Fruit fly (Drosophila melanogaster) whole organism, wandering third instar larva: Measurements from ENCODE around the gene CG4502.

Experiments
- Abd-B ChIP-seq: fragments of >200 bp; optimal IDR thresholded peaks from 2 replicates; lab custom pipeline; 2017; ENCODE audit warnings: missing biosample characterization, missing genetic modification characterization
- CG32264 ChIP-seq: fragments of 200-800 bp; sonication (Bioruptor generic); optimal IDR thresholded peaks from 2 replicates; lab custom pipeline; 2016; ENCODE audit warnings: missing biosample characterization, missing genetic modification characterization
- CG9705 ChIP-seq: fragments of 200-800 bp; sonication (Bioruptor generic); optimal IDR thresholded peaks from 2 replicates; lab custom pipeline; 2018; ENCODE audit warnings: missing biosample characterization, mild to moderate bottlenecking, missing genetic modification characterization
- CrebA ChIP-seq: fragments of 200-800 bp; sonication (Bioruptor generic); optimal IDR thresholded peaks from 2 replicates; lab custom pipeline; 2016; ENCODE audit warnings: missing biosample characterization, mild to moderate bottlenecking, missing genetic modification characterization, borderline replicate concordance
- Dfd ChIP-seq: fragments of >200 bp; optimal IDR thresholded peaks from 2 replicates; lab custom pipeline; 2017; ENCODE audit warnings: missing biosample characterization, missing genetic modification characterization
- Dif ChIP-seq: fragments of 200-275, 200-300 bp; sonication (Bioruptor generic); optimal IDR thresholded peaks from 2 replicates; lab custom pipeline; 2018; ENCODE audit warnings: missing biosample characterization, missing genetic modification characterization; ENCODE audit not compliant: partially characterized antibody
- GATAd ChIP-seq: sonication (Bioruptor generic); optimal IDR thresholded peaks from 2 replicates; lab custom pipeline; 2016; ENCODE audit warnings: missing biosample characterization, missing genetic modification characterization
- HLH106 ChIP-seq: fragments of 200-800 bp; optimal IDR thresholded peaks from 3 replicates; lab custom pipeline; 2019; ENCODE audit warnings: missing biosample characterization, mild to moderate bottlenecking, missing genetic modification characterization, moderate library complexity
- Hnf4 ChIP-seq: fragments of 200-800 bp; sonication (Bioruptor generic); optimal IDR thresholded peaks from 2 replicates; lab custom pipeline; 2016; ENCODE audit warnings: missing biosample characterization, mild to moderate bottlenecking, missing genetic modification characterization
- Hr78 ChIP-seq: fragments of >200 bp; optimal IDR thresholded peaks from 2 replicates; lab custom pipeline; 2017; ENCODE audit warnings: missing biosample characterization, missing genetic modification characterization
- Hr83 ChIP-seq: fragments of 200-300 bp; sonication (Bioruptor generic); optimal IDR thresholded peaks from 2 replicates; lab custom pipeline; 2016; ENCODE audit warnings: missing biosample characterization, mild to moderate bottlenecking, missing genetic modification characterization, moderate library complexity; ENCODE audit not compliant: poor library complexity, severe bottlenecking
- Jra ChIP-seq: sonication (Bioruptor generic); optimal IDR thresholded peaks from 2 replicates; lab custom pipeline; 2016; ENCODE audit warnings: missing biosample characterization, missing genetic modification characterization
- Mio ChIP-seq: sonication (Bioruptor generic); optimal IDR thresholded peaks from 2 replicates; lab custom pipeline; 2016; ENCODE audit warnings: missing biosample characterization, missing genetic modification characterization
- Myc ChIP-seq: fragments of >200 bp; optimal IDR thresholded peaks from 2 replicates; lab custom pipeline; 2017
- N ChIP-seq: fragments of >200 bp; optimal IDR thresholded peaks from 2 replicates; lab custom pipeline; 2018; ENCODE audit warnings: missing biosample characterization, missing external identifiers, missing genetic modification characterization
- OdsH ChIP-seq: fragments of 200-800 bp; sonication (Bioruptor generic); optimal IDR thresholded peaks from 2 replicates; lab custom pipeline; 2016; ENCODE audit warnings: missing biosample characterization, mild to moderate bottlenecking, missing genetic modification characterization
- Rel ChIP-seq, 2 experiments: fragments of 200-800 bp; sonication (Bioruptor generic) in 1 of 2; optimal IDR thresholded peaks; 2 replicates in 1 of 2; 3 replicates in 1 of 2; lab custom pipeline; 2016 to 2019; ENCODE audit warnings: mild to moderate bottlenecking in 2 of 2, missing biosample characterization in 2 of 2, missing genetic modification characterization in 2 of 2, moderate library complexity in 1 of 2
- Sp1 ChIP-seq: fragments of 200-800 bp; sonication (Bioruptor generic); optimal IDR thresholded peaks from 3 replicates; lab custom pipeline; 2019; ENCODE audit warnings: missing biosample characterization, mild to moderate bottlenecking, missing genetic modification characterization, moderate library complexity
- Vsx2 ChIP-seq: fragments of 200-300, 225-300 bp; sonication (Bioruptor generic); optimal IDR thresholded peaks from 2 replicates; lab custom pipeline; 2018; ENCODE audit warnings: missing biosample characterization, missing genetic modification characterization; ENCODE audit not compliant: partially characterized antibody
- br ChIP-seq: fragments of 200-800 bp; sonication (Bioruptor generic); optimal IDR thresholded peaks from 2 replicates; lab custom pipeline; 2016; ENCODE audit warnings: missing biosample characterization, missing genetic modification characterization
- brk ChIP-seq: fragments of 200-800 bp; sonication (Bioruptor generic); optimal IDR thresholded peaks from 2 replicates; lab custom pipeline; 2016; ENCODE audit warnings: missing biosample characterization, mild to moderate bottlenecking, missing genetic modification characterization
- dl ChIP-seq, 2 experiments: fragments of 175-275, 200-275 bp in 1 of 2; fragments of 200-275 bp in 1 of 2; sonication (Bioruptor generic); optimal IDR thresholded peaks; lab custom pipeline; 2018; ENCODE audit warnings: mild to moderate bottlenecking in 2 of 2, missing biosample characterization in 2 of 2, missing genetic modification characterization in 2 of 2, moderate library complexity in 2 of 2; ENCODE audit not compliant: partially characterized antibody in 2 of 2, insufficient read depth in 1 of 2
- dmrt93B ChIP-seq: fragments of 200-800 bp; sonication (Bioruptor generic); optimal IDR thresholded peaks from 2 replicates; lab custom pipeline; 2018; ENCODE audit warnings: missing biosample characterization, mild to moderate bottlenecking, missing genetic modification characterization
- dsf ChIP-seq: sonication (Bioruptor generic); optimal IDR thresholded peaks from 2 replicates; lab custom pipeline; 2016; ENCODE audit warnings: missing biosample characterization, missing genetic modification characterization, borderline replicate concordance
- ey ChIP-seq: fragments of 200-800 bp; sonication (Bioruptor generic); optimal IDR thresholded peaks from 2 replicates; lab custom pipeline; 2016; ENCODE audit warnings: missing biosample characterization, missing genetic modification characterization
- foxo ChIP-seq, 2 experiments: fragments of 200-800 bp; sonication (Bioruptor generic); optimal IDR thresholded peaks; 2 replicates in 1 of 2; 3 replicates in 1 of 2; lab custom pipeline; 2016 to 2017; ENCODE audit warnings: missing biosample characterization in 2 of 2, missing genetic modification characterization in 2 of 2
- fru ChIP-seq: fragments of 200-800 bp; sonication (Bioruptor generic); optimal IDR thresholded peaks from 3 replicates; lab custom pipeline; 2016; ENCODE audit warnings: missing biosample characterization, mild to moderate bottlenecking, missing genetic modification characterization
- h ChIP-seq: fragments of 200-800 bp; sonication (Bioruptor generic); optimal IDR thresholded peaks from 3 replicates; lab custom pipeline; 2016; ENCODE audit warnings: missing biosample characterization, mild to moderate bottlenecking, missing genetic modification characterization
- jim ChIP-seq: fragments of 175-275, 200-325 bp; sonication (Bioruptor generic); optimal IDR thresholded peaks from 2 replicates; lab custom pipeline; 2016; ENCODE audit warnings: missing biosample characterization, mild to moderate bottlenecking, missing genetic modification characterization
- lola ChIP-seq: fragments of >200 bp; optimal IDR thresholded peaks from 2 replicates; lab custom pipeline; 2017; ENCODE audit warnings: missing biosample characterization, missing genetic modification characterization
- pan ChIP-seq: fragments of >200 bp; optimal IDR thresholded peaks from 2 replicates; lab custom pipeline; 2017
- psq ChIP-seq: fragments of 200-800 bp; sonication (Bioruptor generic); optimal IDR thresholded peaks from 3 replicates; lab custom pipeline; 2017; ENCODE audit warnings: missing biosample characterization, mild to moderate bottlenecking, missing genetic modification characterization, moderate library complexity
- rgr ChIP-seq: fragments of 200-800 bp; sonication (Bioruptor generic); optimal IDR thresholded peaks from 3 replicates; lab custom pipeline; 2016; ENCODE audit warnings: missing biosample characterization, mild to moderate bottlenecking, missing genetic modification characterization
- sage ChIP-seq: fragments of 200-800 bp; sonication (Bioruptor generic); optimal IDR thresholded peaks from 2 replicates; lab custom pipeline; 2016; ENCODE audit warnings: missing biosample characterization, mild to moderate bottlenecking, missing genetic modification characterization
- sv ChIP-seq: fragments of 200-800 bp; sonication (Bioruptor generic); optimal IDR thresholded peaks from 3 replicates; lab custom pipeline; 2016; ENCODE audit warnings: missing biosample characterization, missing genetic modification characterization
- tai ChIP-seq: sonication (Bioruptor generic); optimal IDR thresholded peaks from 2 replicates; lab custom pipeline; 2016; ENCODE audit warnings: missing biosample characterization, missing genetic modification characterization
- usp ChIP-seq: fragments of >200 bp; optimal IDR thresholded peaks from 2 replicates; lab custom pipeline; 2017; ENCODE audit warnings: missing biosample characterization, missing genetic modification characterization
- woc ChIP-seq: sonication (Bioruptor generic); optimal IDR thresholded peaks from 2 replicates; lab custom pipeline; 2016; ENCODE audit warnings: missing biosample characterization, mild to moderate bottlenecking, missing genetic modification characterization

Gene CG4502

dm6 chr2L:7189674-7190073 is 14.4 kb downstream of the CG4502 start, which contains the start of gene CG4496:
TSS of gene CG4496 (minus strand) at chr2L:7190010.
- TF ChIP-seq brk (no peak), tai (no peak), foxo (GFP tag; optimal IDR thresholded peaks at IDR 0.05; lab: Kevin White, UChicago) (no peak), Dfd (GFP tag; lab: Kevin White, UChicago) (no peak), pan (lab: Kevin White, UChicago) (no peak), GATAd (no peak), lola (GFP tag; lab: Kevin White, UChicago) (no peak), Jra (GFP tag; lab: Kevin White, UChicago) (no peak), rgr (GFP tag; lab: Kevin White, UChicago) (peak; percentile 17), sage (GFP tag; lab: Kevin White, UChicago) (no peak), fru (GFP tag; lab: Kevin White, UChicago) (no peak), Hr83 (GFP tag; lab: Kevin White, UChicago) (no peak), N (GFP tag; lab: Kevin White, UChicago) (no peak), usp (GFP tag; lab: Kevin White, UChicago) (no peak), sv (GFP tag; lab: Kevin White, UChicago) (no peak), dsf (no peak), Dif (GFP tag; lab: Kevin White, UChicago) (no peak), CrebA (GFP tag; lab: Kevin White, UChicago) (no peak), HLH106 (tag; lab: Kevin White, UChicago) (no peak), Hnf4 (no peak), Vsx2 (GFP tag; lab: Kevin White, UChicago) (no peak), Mio (GFP tag; lab: Kevin White, UChicago) (no peak), dl (GFP tag; optimal IDR thresholded peaks at IDR 0.05; lab: Kevin White, UChicago; ENCODE audit: insufficient read depth in 1 of 2, partially characterized antibody in 2 of 2) (no peak), ey (GFP tag; lab: Kevin White, UChicago) (no peak), CG32264 (GFP tag; lab: Kevin White, UChicago) (no peak), Sp1 (GFP tag; lab: Kevin White, UChicago) (peak; percentile 4), CG9705 (GFP tag; lab: Kevin White, UChicago) (no peak), br (GFP tag; lab: Kevin White, UChicago) (peak; percentile 6), woc (no peak), OdsH (no peak), Rel (GFP tag; optimal IDR thresholded peaks at IDR 0.05; lab: Kevin White, UChicago) (no peak), Rel (tag; optimal IDR thresholded peaks at IDR 0.05; lab: Kevin White, UChicago) (no peak), psq (GFP tag; lab: Kevin White, UChicago) (peak; percentile 0), Myc (lab: Kevin White, UChicago) (no peak), Hr78 (GFP tag; lab: Kevin White, UChicago) (no peak), h (GFP tag; lab: Kevin White, UChicago) (peak; percentile 29), Abd-B (GFP tag; lab: Kevin White, UChicago) (no peak)

dm6 chr2L:7188530-7188996 is 15.5 kb downstream of the CG4502 start:
- peak; percentile 90 for TF ChIP-seq Mio (GFP tag; lab: Kevin White, UChicago)
- TF ChIP-seq tai: peak; percentile 97
- no peak for TF ChIP-seq Myc (lab: Kevin White, UChicago)
- TF ChIP-seq dsf: peak; percentile 95
- no peak for TF ChIP-seq N (GFP tag; lab: Kevin White, UChicago)
- peak; percentile 98 for TF ChIP-seq psq (GFP tag; lab: Kevin White, UChicago)
- TF ChIP-seq sage (GFP tag; lab: Kevin White, UChicago): peak; percentile 97
- TF ChIP-seq CG9705 (GFP tag; lab: Kevin White, UChicago): peak; percentile 99
- TF ChIP-seq sv (GFP tag; lab: Kevin White, UChicago): peak; percentile 96
- peak; percentile 100 for TF ChIP-seq dmrt93B (GFP tag; lab: Kevin White, UChicago)
- peak; percentile 85 for TF ChIP-seq CrebA (GFP tag; lab: Kevin White, UChicago)
- peak; percentile 99 for TF ChIP-seq OdsH
- peak; percentile 70 for TF ChIP-seq Dif (GFP tag; lab: Kevin White, UChicago)
- TF ChIP-seq Dfd (GFP tag; lab: Kevin White, UChicago): peak; percentile 97
- TF ChIP-seq Hr78 (GFP tag; lab: Kevin White, UChicago): no peak
- TF ChIP-seq jim (GFP tag; lab: Kevin White, UChicago): peak; percentile 85
- peak; percentile 100 for TF ChIP-seq HLH106 (tag; lab: Kevin White, UChicago)
- peak; percentile 97 for TF ChIP-seq woc
- peak; percentile 100 for TF ChIP-seq Sp1 (GFP tag; lab: Kevin White, UChicago)
- peak; percentile 88 to 98 for TF ChIP-seq foxo (GFP tag; optimal IDR thresholded peaks at IDR 0.05; lab: Kevin White, UChicago)
- TF ChIP-seq GATAd: peak; percentile 96
- TF ChIP-seq ey (GFP tag; lab: Kevin White, UChicago): peak; percentile 99
- peak; percentile 98 for TF ChIP-seq Jra (GFP tag; lab: Kevin White, UChicago)
- peak; percentile 98 for TF ChIP-seq CG32264 (GFP tag; lab: Kevin White, UChicago)
- no peak for TF ChIP-seq pan (lab: Kevin White, UChicago)
- TF ChIP-seq Hr83 (GFP tag; lab: Kevin White, UChicago): peak; percentile 46
- TF ChIP-seq fru (GFP tag; lab: Kevin White, UChicago): peak; percentile 98
- peak; percentile 99 for TF ChIP-seq h (GFP tag; lab: Kevin White, UChicago)
- peak; percentile 99 for TF ChIP-seq br (GFP tag; lab: Kevin White, UChicago)
- TF ChIP-seq Hnf4: peak; percentile 98
- TF ChIP-seq dl (GFP tag; optimal IDR thresholded peaks at IDR 0.05; lab: Kevin White, UChicago; ENCODE audit: insufficient read depth in 1 of 2, partially characterized antibody in 2 of 2): peak in 1 of 2 experiments; percentile 69
- TF ChIP-seq Abd-B (GFP tag; lab: Kevin White, UChicago): no peak
- TF ChIP-seq Rel (GFP tag; optimal IDR thresholded peaks at IDR 0.05; lab: Kevin White, UChicago): peak; percentile 74
- peak; percentile 90 for TF ChIP-seq Rel (tag; optimal IDR thresholded peaks at IDR 0.05; lab: Kevin White, UChicago)
- TF ChIP-seq brk: peak; percentile 95
- TF ChIP-seq Vsx2 (GFP tag; lab: Kevin White, UChicago): no peak
- no peak for TF ChIP-seq lola (GFP tag; lab: Kevin White, UChicago)
- no peak for TF ChIP-seq usp (GFP tag; lab: Kevin White, UChicago)
- TF ChIP-seq rgr (GFP tag; lab: Kevin White, UChicago): peak; percentile 99
